Worm (Caenorhabditis elegans) whole organism, young adult: Measurements from ENCODE around the gene ZC302.3.

ENCODE experiments used
- F23B12.7 ChIP-seq: sonication (generic microtip); optimal IDR thresholded peaks from 2 replicates; lab custom pipeline; 2017; ENCODE audit warnings: missing genetic modification characterization, mild to moderate bottlenecking, missing compliant biosample characterization, antibody characterized with exemption, moderate library complexity; ENCODE audit not compliant: insufficient read depth
- F55B11.4 ChIP-seq: sonication (generic microtip); optimal IDR thresholded peaks from 2 replicates; lab custom pipeline; 2016; ENCODE audit warnings: missing compliant biosample characterization, missing genetic modification characterization, borderline replicate concordance; ENCODE audit not compliant: insufficient read depth
- F57C9.4 ChIP-seq: sonication (generic microtip); optimal IDR thresholded peaks from 2 replicates; lab custom pipeline; 2017; ENCODE audit warnings: mild to moderate bottlenecking, missing genetic modification characterization, missing compliant biosample characterization
- Y53F4B.3 ChIP-seq: fragments of 200-800 bp; sonication (Bioruptor generic); IDR thresholded peaks from 2 replicates; pipeline ENCODE4 v1.3.6; 2022; ENCODE audit warnings: missing genetic modification reagents, missing genetic modification characterization, missing compliant biosample characterization
- Y56A3A.18 ChIP-seq: fragments of 200-800 bp; sonication (Bioruptor generic); IDR thresholded peaks from 2 replicates; pipeline ENCODE4 v1.3.6; 2022; ENCODE audit warnings: missing genetic modification reagents, missing genetic modification characterization, missing compliant biosample characterization
- ama-1 ChIP-seq, 3 experiments: fragments of 150-350 bp in 1 of 3; sonication (generic microtip) in 2 of 3; optimal IDR thresholded peaks; 2 replicates each; lab custom pipeline; 2014 to 2018; ENCODE audit warnings: missing biosample characterization in 2 of 3, missing genetic modification characterization in 2 of 3, missing genetic modification reagents in 2 of 3
- aptf-2 ChIP-seq: fragments of 200-800 bp; sonication (Bioruptor generic); conservative IDR thresholded peaks from 2 replicates; pipeline ENCODE4 v1.3.6; 2022; ENCODE audit warnings: missing genetic modification reagents, missing genetic modification characterization, missing compliant biosample characterization
- aptf-3 ChIP-seq: fragments of 200-800 bp; sonication (Bioruptor generic); IDR thresholded peaks from 2 replicates; pipeline ENCODE4 v1.3.6; 2022; ENCODE audit warnings: missing genetic modification characterization, missing compliant biosample characterization
- athp-1 ChIP-seq: sonication (generic microtip); optimal IDR thresholded peaks from 2 replicates; lab custom pipeline; 2017; ENCODE audit warnings: mild to moderate bottlenecking, missing genetic modification characterization, missing compliant biosample characterization
- attf-3 ChIP-seq: fragments of 200-800 bp; sonication (Bioruptor generic); conservative IDR thresholded peaks from 2 replicates; pipeline ENCODE4 v1.3.6; 2022; ENCODE audit warnings: missing genetic modification reagents, missing genetic modification characterization, missing compliant biosample characterization
- cebp-1 ChIP-seq, 2 experiments: fragments of 200-800 bp in 1 of 2; sonication (Bioruptor generic) in 1 of 2; sonication (generic microtip) in 1 of 2; IDR thresholded peaks in 1 of 2; optimal IDR thresholded peaks in 1 of 2; 2 replicates each; pipeline versions ENCODE4 v1.3.6 to Lab custom; 2017 to 2022; ENCODE audit warnings: missing compliant biosample characterization in 2 of 2, missing genetic modification characterization in 2 of 2, mild to moderate bottlenecking in 1 of 2, missing genetic modification reagents in 1 of 2, moderate library complexity in 1 of 2
- dox-1 ChIP-seq: fragments of 200-800 bp; sonication (Bioruptor generic); IDR thresholded peaks from 2 replicates; pipeline ENCODE4 v1.3.6; 2022; ENCODE audit warnings: missing genetic modification reagents, missing genetic modification characterization, missing compliant biosample characterization
- dpl-1 ChIP-seq: fragments of 150-350 bp; optimal IDR thresholded peaks from 2 replicates; lab custom pipeline; 2014; ENCODE audit warnings: missing biosample characterization, missing genetic modification reagents, missing genetic modification characterization
- egl-18 ChIP-seq: fragments of 200-800 bp; sonication (Bioruptor generic); IDR thresholded peaks from 2 replicates; pipeline ENCODE4 v1.3.6; 2022; ENCODE audit warnings: missing genetic modification reagents, missing genetic modification characterization, missing compliant biosample characterization
- fkh-3 ChIP-seq: sonication (generic microtip); optimal IDR thresholded peaks from 2 replicates; lab custom pipeline; 2016; ENCODE audit warnings: mild to moderate bottlenecking, missing genetic modification characterization, missing compliant biosample characterization
- gei-17 ChIP-seq: fragments of 200-800 bp; sonication (Bioruptor generic); optimal IDR thresholded peaks from 2 replicates; lab custom pipeline; 2018; ENCODE audit warnings: mild to moderate bottlenecking, missing genetic modification characterization, missing compliant biosample characterization
- hlh-12 ChIP-seq: sonication (generic microtip); optimal IDR thresholded peaks from 2 replicates; lab custom pipeline; 2016; ENCODE audit warnings: missing genetic modification characterization, missing compliant biosample characterization
- hrde-1 ChIP-seq: sonication (generic microtip); optimal IDR thresholded peaks from 2 replicates; lab custom pipeline; 2016; ENCODE audit warnings: missing genetic modification characterization, mild to moderate bottlenecking, missing compliant biosample characterization, moderate library complexity, missing genotype, missing genetic modification reagents, borderline replicate concordance
- lin-26 ChIP-seq: fragments of 200-800 bp; sonication (Bioruptor generic); IDR thresholded peaks from 2 replicates; pipeline ENCODE4 v1.3.6; 2022; ENCODE audit warnings: missing genetic modification reagents, missing genetic modification characterization, missing compliant biosample characterization
- lsl-1 ChIP-seq: fragments of 200-800 bp; sonication (Bioruptor generic); optimal IDR thresholded peaks from 2 replicates; lab custom pipeline; 2018; ENCODE audit warnings: mild to moderate bottlenecking, missing genetic modification characterization, moderate library complexity, missing compliant biosample characterization
- madf-3 ChIP-seq: fragments of 200-800 bp; sonication (Bioruptor generic); IDR thresholded peaks from 2 replicates; pipeline ENCODE4 v1.3.6; 2022; ENCODE audit warnings: missing genetic modification reagents, missing genetic modification characterization, missing compliant biosample characterization
- mel-28 ChIP-seq: sonication (generic microtip); optimal IDR thresholded peaks from 2 replicates; lab custom pipeline; 2016; ENCODE audit warnings: borderline replicate concordance, mild to moderate bottlenecking, missing genetic modification characterization, missing compliant biosample characterization
- nhr-80 ChIP-seq: sonication (generic microtip); optimal IDR thresholded peaks from 2 replicates; lab custom pipeline; 2016; ENCODE audit warnings: missing genetic modification characterization, missing compliant biosample characterization
- rec-8 ChIP-seq, 2 experiments: sonication (generic microtip); optimal IDR thresholded peaks; 2 replicates each; lab custom pipeline; 2016; ENCODE audit warnings: mild to moderate bottlenecking in 2 of 2, missing genetic modification characterization in 2 of 2, missing genetic modification reagents in 2 of 2, missing genotype in 2 of 2, missing biosample characterization in 1 of 2, missing compliant biosample characterization in 1 of 2, moderate library complexity in 1 of 2
- repo-1 ChIP-seq: sonication (generic microtip); optimal IDR thresholded peaks from 2 replicates; lab custom pipeline; 2017; ENCODE audit warnings: mild to moderate bottlenecking, missing genetic modification characterization, missing compliant biosample characterization
- sdz-38 ChIP-seq: sonication (generic microtip); optimal IDR thresholded peaks from 2 replicates; lab custom pipeline; 2016; ENCODE audit warnings: missing genotype, missing genetic modification characterization, missing compliant biosample characterization
- snpc-1.1 ChIP-seq: sonication (generic microtip); optimal IDR thresholded peaks from 2 replicates; lab custom pipeline; 2017; ENCODE audit warnings: missing genetic modification characterization, mild to moderate bottlenecking, missing compliant biosample characterization, antibody characterized with exemption, moderate library complexity, missing genotype, missing genetic modification reagents; ENCODE audit not compliant: insufficient read depth
- somi-1 ChIP-seq: fragments of 200-800 bp; sonication (Bioruptor generic); optimal IDR thresholded peaks from 2 replicates; lab custom pipeline; 2018; ENCODE audit warnings: mild to moderate bottlenecking, missing genetic modification characterization, missing compliant biosample characterization
- tbp1 ChIP-seq: fragments of 200-800 bp; sonication (Bioruptor generic); optimal IDR thresholded peaks from 2 replicates; lab custom pipeline; 2018; ENCODE audit warnings: mild to moderate bottlenecking, missing genetic modification characterization, missing compliant biosample characterization
- unc-130 ChIP-seq: sonication (generic microtip); optimal IDR thresholded peaks from 2 replicates; lab custom pipeline; 2016; ENCODE audit warnings: missing genetic modification reagents, missing genetic modification characterization, missing compliant biosample characterization
- ztf-18 ChIP-seq: sonication (generic microtip); optimal IDR thresholded peaks from 2 replicates; lab custom pipeline; 2016; ENCODE audit warnings: missing genotype, mild to moderate bottlenecking, missing genetic modification characterization, missing compliant biosample characterization
- ztf-22 ChIP-seq: fragments of 200-800 bp; sonication (Bioruptor generic); optimal IDR thresholded peaks from 2 replicates; lab custom pipeline; 2018; ENCODE audit warnings: mild to moderate bottlenecking, missing genetic modification characterization, moderate library complexity, missing compliant biosample characterization

ZC302.3 gene

ce11 chrV:10709385-10709784, 31.9 kb downstream of the ZC302.3 start:
- TF ChIP-seq cebp-1 (GFP tag; IDR thresholded peaks at IDR 0.05; lab: Robert Waterston, UW) (no peak), cebp-1 (tag; optimal IDR thresholded peaks at IDR 0.05; lab: Kevin White, UChicago) (peak; percentile 78), F23B12.7 (no peak)

ce11 chrV:10708346-10708745, 32.9 kb downstream of the ZC302.3 start:
- TF ChIP-seq mel-28 (tag; lab: Kevin White, UChicago) (no peak), cebp-1 (GFP tag; IDR thresholded peaks at IDR 0.05; lab: Robert Waterston, UW) (no peak), cebp-1 (tag; optimal IDR thresholded peaks at IDR 0.05; lab: Kevin White, UChicago) (peak; percentile 28)

- TF ChIP-seq dpl-1 (GFP tag; lab: Kevin White, UChicago) (no peak), ztf-22 (GFP tag; lab: Kevin White, UChicago) (no peak), unc-130 (GFP tag; lab: Kevin White, UChicago) (no peak), tbp1 (no peak), hrde-1 (no peak), Y56A3A.18 (no peak), aptf-2 (GFP tag; lab: Robert Waterston, UW) (no peak), nhr-80 (tag; lab: Kevin White, UChicago) (no peak), repo-1 (tag; lab: Kevin White, UChicago) (no peak), rec-8 (tag; optimal IDR thresholded peaks at IDR 0.05; lab: Kevin White, UChicago) (no peak), Y53F4B.3 (GFP tag; lab: Robert Waterston, UW) (no peak), ztf-18 (no peak), gei-17 (GFP tag; lab: Kevin White, UChicago) (no peak), madf-3 (GFP tag; lab: Robert Waterston, UW) (no peak), somi-1 (GFP tag; lab: Kevin White, UChicago) (no peak), dox-1 (GFP tag; lab: Robert Waterston, UW) (no peak), ama-1 (optimal IDR thresholded peaks at IDR 0.05; lab: Kevin White, UChicago) (no peak), ama-1 (GFP tag; optimal IDR thresholded peaks at IDR 0.05; lab: Kevin White, UChicago) (no peak), F55B11.4 (tag; lab: Kevin White, UChicago) (no peak), snpc-1.1 (tag; lab: Kevin White, UChicago) (no peak)
These were observed 38.3 kb downstream of the ZC302.3 start for ce11 chrV:10702910-10703309.

ce11 chrV:10702249-10702648, 39.0 kb downstream of the ZC302.3 start, which contains the start of gene pph-1:
Gene pph-1, plus strand, starts transcription at chrV:10702549.
- TF ChIP-seq hlh-12 = no peak
- TF ChIP-seq athp-1 (tag; lab: Kevin White, UChicago) = no peak

- TF ChIP-seq F57C9.4 (tag; lab: Kevin White, UChicago) (no peak), lsl-1 (GFP tag; lab: Kevin White, UChicago) (no peak), repo-1 (tag; lab: Kevin White, UChicago) (no peak), aptf-3 (GFP tag; lab: Robert Waterston, UW) (no peak), sdz-38 (tag; lab: Kevin White, UChicago) (no peak), mel-28 (tag; lab: Kevin White, UChicago) (no peak), snpc-1.1 (tag; lab: Kevin White, UChicago) (no peak), unc-130 (GFP tag; lab: Kevin White, UChicago) (no peak), attf-3 (GFP tag; lab: Robert Waterston, UW) (no peak), lin-26 (GFP tag; lab: Robert Waterston, UW) (no peak), egl-18 (GFP tag; lab: Robert Waterston, UW) (no peak), fkh-3 (tag; lab: Kevin White, UChicago) (no peak)
- TF ChIP-seq, all 124 proteins: peak for 0
These were observed 42.1 kb downstream of the ZC302.3 start for ce11 chrV:10699122-10699521.
